Fruit fly (Drosophila melanogaster) whole organism, adult: ENCODE results near the gene wor.

Experiments
- cic ChIP-seq: fragments of 200-800 bp; sonication (Bioruptor generic); optimal IDR thresholded peaks from 2 replicates; lab custom pipeline; 2017; ENCODE audit warnings: missing biosample characterization, mild to moderate bottlenecking, missing genetic modification characterization, moderate library complexity
- cnc ChIP-seq, 2 experiments: fragments of >200 bp; optimal IDR thresholded peaks; 2 replicates each; lab custom pipeline; 2017
- toe ChIP-seq: fragments of 200-800 bp; sonication (Bioruptor generic); optimal IDR thresholded peaks from 2 replicates; lab custom pipeline; 2016; ENCODE audit warnings: missing biosample characterization, missing genetic modification characterization

DNA sequence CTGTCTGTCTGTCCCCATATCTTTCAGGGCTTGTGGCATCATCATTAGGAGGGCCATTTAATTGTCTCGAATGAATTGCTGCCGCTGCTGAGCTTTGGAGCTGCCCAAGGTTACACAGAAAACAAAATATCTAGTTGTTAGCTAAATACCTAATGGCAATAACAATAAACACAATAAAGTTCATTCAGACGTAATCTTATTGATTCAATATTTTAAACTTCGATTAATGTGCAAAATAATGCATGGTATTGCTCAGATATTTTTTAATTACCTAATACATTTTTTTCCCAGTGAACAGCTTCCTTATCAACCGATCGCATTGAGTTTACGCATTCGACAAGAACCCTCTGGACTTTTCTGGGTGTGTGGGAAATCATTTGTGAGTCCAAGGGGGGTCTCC, 39.7 kb upstream of the wor start:
- TF ChIP-seq cnc (optimal IDR thresholded peaks at IDR 0.05; lab: Kevin White, UChicago) (no peak), cic (GFP tag; lab: Kevin White, UChicago) (no peak), toe (GFP tag; lab: Kevin White, UChicago) (no peak)
